Fruit fly (Drosophila melanogaster) whole organism, embryonic: Measurements from ENCODE around the gene CG6937.

Experiments
- Adf1 ChIP-seq: fragments of 200-800 bp; sonication (Bioruptor generic); IDR thresholded peaks from 2 replicates; pipeline ENCODE4 v1.3.6; 2022; ENCODE audit warnings: missing biosample characterization, missing genetic modification characterization
- CG11504 ChIP-seq: fragments of 200-800 bp; sonication (Bioruptor generic); optimal IDR thresholded peaks from 3 replicates; lab custom pipeline; 2019; ENCODE audit warnings: missing biosample characterization, mild to moderate bottlenecking, missing genetic modification characterization, moderate library complexity
- CG11695 ChIP-seq: fragments of 200-800 bp; sonication (Bioruptor generic); IDR thresholded peaks from 3 replicates; pipeline ENCODE4 v1.3.6; 2022; ENCODE audit warnings: missing biosample characterization, missing genetic modification characterization
- CG1233 ChIP-seq: fragments of 200-800 bp; sonication (Bioruptor generic); optimal IDR thresholded peaks from 4 replicates; lab custom pipeline; 2018; ENCODE audit warnings: missing biosample characterization, mild to moderate bottlenecking, missing genetic modification characterization
- CG13624 ChIP-seq: fragments of 200-800 bp; sonication (Bioruptor generic); optimal IDR thresholded peaks from 2 replicates; lab custom pipeline; 2016; ENCODE audit warnings: missing biosample characterization, missing genetic modification characterization
- CG14965 ChIP-seq: fragments of 200-800 bp; sonication (Bioruptor generic); optimal IDR thresholded peaks from 2 replicates; lab custom pipeline; 2016; ENCODE audit warnings: missing biosample characterization, missing genetic modification characterization, borderline replicate concordance
- CG15073 ChIP-seq: fragments of 200-800 bp; sonication (Bioruptor generic); optimal IDR thresholded peaks from 2 replicates; lab custom pipeline; 2016; ENCODE audit warnings: missing biosample characterization, missing genetic modification characterization
- CG1529 ChIP-seq: fragments of 200-800 bp; sonication (Bioruptor generic); optimal IDR thresholded peaks from 3 replicates; lab custom pipeline; 2018; ENCODE audit warnings: missing biosample characterization, missing genetic modification characterization
- CG15479 ChIP-seq: fragments of 200-800 bp; sonication (Bioruptor generic); optimal IDR thresholded peaks from 3 replicates; lab custom pipeline; 2019; ENCODE audit warnings: missing biosample characterization, mild to moderate bottlenecking, missing genetic modification characterization, moderate library complexity
- CG15514 ChIP-seq: fragments of 200-800 bp; sonication (Bioruptor generic); optimal IDR thresholded peaks from 3 replicates; lab custom pipeline; 2017; ENCODE audit warnings: missing biosample characterization, missing genetic modification characterization, mild to moderate bottlenecking, moderate library complexity, missing genetic modification reagents
- CG17186 ChIP-seq: fragments of 200-800 bp; sonication (Bioruptor generic); optimal IDR thresholded peaks from 3 replicates; lab custom pipeline; 2017; ENCODE audit warnings: missing biosample characterization, missing genetic modification reagents, missing genetic modification characterization
- CG2120 ChIP-seq: fragments of 200-800 bp; sonication (Bioruptor generic); optimal IDR thresholded peaks from 3 replicates; lab custom pipeline; 2016; ENCODE audit warnings: missing biosample characterization, missing genetic modification characterization
- CG2712 ChIP-seq: fragments of 200-800 bp; optimal IDR thresholded peaks from 3 replicates; lab custom pipeline; 2019; ENCODE audit warnings: missing biosample characterization, mild to moderate bottlenecking, missing genetic modification characterization, moderate library complexity
- CG3407 ChIP-seq: fragments of 200-800 bp; sonication (Bioruptor generic); optimal IDR thresholded peaks from 2 replicates; lab custom pipeline; 2018; ENCODE audit warnings: missing biosample characterization, mild to moderate bottlenecking, missing genetic modification characterization
- CG4360 ChIP-seq: fragments of 200-800 bp; sonication (Bioruptor generic); IDR thresholded peaks from 2 replicates; pipeline ENCODE4 v1.3.6; 2022; ENCODE audit warnings: missing biosample characterization, missing genetic modification characterization
- CG7839 ChIP-seq: fragments of 200-800 bp; sonication (Bioruptor generic); optimal IDR thresholded peaks from 3 replicates; lab custom pipeline; 2018; ENCODE audit warnings: missing biosample characterization, mild to moderate bottlenecking, missing genetic modification characterization, moderate library complexity
- CG7987 ChIP-seq: fragments of 200-800 bp; sonication (Bioruptor generic); optimal IDR thresholded peaks from 2 replicates; lab custom pipeline; 2018; ENCODE audit warnings: missing biosample characterization, mild to moderate bottlenecking, missing genetic modification characterization, moderate library complexity
- CG8281 ChIP-seq: fragments of 200-800 bp; sonication (Bioruptor generic); optimal IDR thresholded peaks from 2 replicates; lab custom pipeline; 2018; ENCODE audit warnings: missing biosample characterization, mild to moderate bottlenecking, missing genetic modification characterization, moderate library complexity
- CG9727 ChIP-seq: fragments of 200-800 bp; sonication (Bioruptor generic); optimal IDR thresholded peaks from 3 replicates; lab custom pipeline; 2017; ENCODE audit warnings: missing biosample characterization, mild to moderate bottlenecking, missing genetic modification characterization
- Dll ChIP-seq: fragments of 200-800 bp; sonication (Bioruptor generic); IDR thresholded peaks from 4 replicates; pipeline ENCODE4 v1.3.6; 2022; ENCODE audit warnings: missing biosample characterization, missing genetic modification characterization; ENCODE audit not compliant: partially characterized antibody
- E2f2 ChIP-seq: fragments of 200-800 bp; sonication (Bioruptor generic); IDR thresholded peaks from 2 replicates; pipeline ENCODE4 v1.3.6; 2022; ENCODE audit warnings: missing biosample characterization, missing genetic modification characterization
- Hsf ChIP-seq: fragments of 200-800 bp; sonication (Bioruptor generic); optimal IDR thresholded peaks from 3 replicates; lab custom pipeline; 2016; ENCODE audit warnings: missing biosample characterization, missing genetic modification characterization
- Lpt ChIP-seq: fragments of >200 bp; optimal IDR thresholded peaks from 2 replicates; lab custom pipeline; 2018; ENCODE audit warnings: missing biosample characterization, missing genetic modification characterization
- Myb ChIP-seq: fragments of 200-800 bp; sonication (Bioruptor generic); optimal IDR thresholded peaks from 2 replicates; lab custom pipeline; 2016; ENCODE audit warnings: missing biosample characterization, missing genetic modification characterization
- Pdp1 ChIP-seq, 2 experiments: fragments of 200-800 bp; sonication (Bioruptor generic); optimal IDR thresholded peaks; 3 replicates each; lab custom pipeline; 2016; ENCODE audit warnings: missing biosample characterization in 2 of 2, missing genetic modification characterization in 2 of 2, mild to moderate bottlenecking in 1 of 2, moderate library complexity in 1 of 2
- Sry-β ChIP-seq: fragments of 200-800 bp; sonication (Bioruptor generic); optimal IDR thresholded peaks from 2 replicates; lab custom pipeline; 2018; ENCODE audit warnings: missing biosample characterization, mild to moderate bottlenecking, missing genetic modification characterization, moderate library complexity
- Vsx1 ChIP-seq: fragments of 200-800 bp; sonication (Bioruptor generic); optimal IDR thresholded peaks from 2 replicates; lab custom pipeline; 2017; ENCODE audit warnings: missing biosample characterization, mild to moderate bottlenecking, missing genetic modification characterization, missing genetic modification reagents
- al ChIP-seq: fragments of 200-800 bp; sonication (Bioruptor generic); IDR thresholded peaks from 2 replicates; pipeline ENCODE4 v1.3.6; 2022; ENCODE audit warnings: missing biosample characterization, missing genetic modification characterization
- az2 ChIP-seq: fragments of 200-800 bp; sonication (Bioruptor generic); optimal IDR thresholded peaks from 3 replicates; lab custom pipeline; 2016; ENCODE audit warnings: missing biosample characterization, missing genetic modification characterization
- dmrt11E ChIP-seq: fragments of 200-800 bp; sonication (Bioruptor generic); optimal IDR thresholded peaks from 3 replicates; lab custom pipeline; 2018; ENCODE audit warnings: missing biosample characterization, mild to moderate bottlenecking, missing genetic modification characterization, moderate library complexity
- exex ChIP-seq: fragments of 200-800 bp; sonication (Bioruptor generic); optimal IDR thresholded peaks from 4 replicates; lab custom pipeline; 2018; ENCODE audit warnings: missing biosample characterization, mild to moderate bottlenecking, missing genetic modification characterization, moderate library complexity
- fd96Cb ChIP-seq: fragments of 200-800 bp; sonication (Bioruptor generic); optimal IDR thresholded peaks from 2 replicates; lab custom pipeline; 2018; ENCODE audit warnings: missing biosample characterization, mild to moderate bottlenecking, missing genetic modification characterization, moderate library complexity
- fru ChIP-seq: fragments of >200 bp; optimal IDR thresholded peaks from 2 replicates; lab custom pipeline; 2017
- gem ChIP-seq: fragments of 200-800 bp; sonication (Bioruptor generic); optimal IDR thresholded peaks from 2 replicates; lab custom pipeline; 2019; ENCODE audit warnings: missing biosample characterization, mild to moderate bottlenecking, missing genetic modification characterization, moderate library complexity
- gfzf ChIP-seq: fragments of 200-800 bp; sonication (Bioruptor generic); optimal IDR thresholded peaks from 2 replicates; lab custom pipeline; 2016; ENCODE audit warnings: missing biosample characterization, mild to moderate bottlenecking, missing genetic modification characterization, moderate library complexity
- grau ChIP-seq: fragments of 200-800 bp; optimal IDR thresholded peaks from 3 replicates; lab custom pipeline; 2019; ENCODE audit warnings: missing biosample characterization, mild to moderate bottlenecking, missing genetic modification characterization, moderate library complexity
- gro ChIP-seq: fragments of 200-800 bp; sonication (Bioruptor generic); optimal IDR thresholded peaks from 2 replicates; lab custom pipeline; 2016; ENCODE audit warnings: missing biosample characterization, missing genetic modification characterization
- ham ChIP-seq: fragments of 200-800 bp; sonication (Bioruptor generic); IDR thresholded peaks from 2 replicates; pipeline ENCODE4 v1.3.6; 2022; ENCODE audit warnings: missing biosample characterization, missing genetic modification characterization
- kah ChIP-seq: fragments of 200-800 bp; sonication (Bioruptor generic); optimal IDR thresholded peaks from 2 replicates; lab custom pipeline; 2018; ENCODE audit warnings: missing biosample characterization, mild to moderate bottlenecking, missing genetic modification characterization
- lov ChIP-seq, 2 experiments: fragments of 200-800 bp in 1 of 2; fragments of >200 bp in 1 of 2; sonication (Bioruptor generic) in 1 of 2; IDR thresholded peaks in 1 of 2; optimal IDR thresholded peaks in 1 of 2; 2 replicates in 1 of 2; 3 replicates in 1 of 2; pipeline versions ENCODE4 v1.3.6 to Lab custom; 2017 to 2022; ENCODE audit warnings: missing biosample characterization in 1 of 2, missing genetic modification characterization in 1 of 2
- nerfin-1 ChIP-seq: fragments of 200-800 bp; sonication (Bioruptor generic); optimal IDR thresholded peaks from 3 replicates; lab custom pipeline; 2019; ENCODE audit warnings: missing biosample characterization, mild to moderate bottlenecking, missing genetic modification characterization, moderate library complexity
- nom ChIP-seq: fragments of 200-800 bp; sonication (Bioruptor generic); optimal IDR thresholded peaks from 2 replicates; lab custom pipeline; 2017; ENCODE audit warnings: missing biosample characterization, missing genetic modification characterization, mild to moderate bottlenecking, moderate library complexity, missing genetic modification reagents
- pita ChIP-seq: fragments of 200-800 bp; sonication (Bioruptor generic); optimal IDR thresholded peaks from 2 replicates; lab custom pipeline; 2017; ENCODE audit warnings: missing biosample characterization, mild to moderate bottlenecking, missing genetic modification characterization
- sens ChIP-seq: fragments of 200-800 bp; sonication (Bioruptor generic); peaks from one replicate; lab custom pipeline; 2016; ENCODE audit warnings: missing biosample characterization, missing genetic modification characterization
- slou ChIP-seq: fragments of 200-800 bp; sonication (Bioruptor generic); optimal IDR thresholded peaks from 3 replicates; lab custom pipeline; 2016; ENCODE audit warnings: missing biosample characterization, missing genetic modification characterization
- sqz ChIP-seq: fragments of 200-800 bp; sonication (Bioruptor generic); optimal IDR thresholded peaks from 3 replicates; lab custom pipeline; 2018; ENCODE audit warnings: missing biosample characterization, mild to moderate bottlenecking, missing genetic modification characterization
- tll ChIP-seq, 2 experiments: fragments of 200-800 bp in 1 of 2; fragments of >200 bp in 1 of 2; sonication (Bioruptor generic) in 1 of 2; optimal IDR thresholded peaks; 2 replicates each; lab custom pipeline; 2017 to 2019; ENCODE audit warnings: missing biosample characterization in 2 of 2, missing genetic modification characterization in 2 of 2, mild to moderate bottlenecking in 1 of 2, moderate library complexity in 1 of 2
- tna ChIP-seq: fragments of 200-800 bp; sonication (Bioruptor generic); IDR thresholded peaks from 2 replicates; pipeline ENCODE4 v1.3.6; 2022; ENCODE audit warnings: missing biosample characterization, missing genetic modification characterization; ENCODE audit not compliant: partially characterized antibody
- vfl ChIP-seq: fragments of 200-800 bp; sonication (Bioruptor generic); optimal IDR thresholded peaks from 2 replicates; lab custom pipeline; 2016; ENCODE audit warnings: missing biosample characterization, missing genetic modification characterization

Gene CG6937

dm6 chr3R:22588756-22589155 is 4.2 kb downstream of the CG6937 start:
- TF ChIP-seq E2f2 (GFP tag; lab: Robert Waterston, UW), result no peak
- no peak for TF ChIP-seq ham (GFP tag; lab: Robert Waterston, UW)
- no peak for TF ChIP-seq vfl
- no peak for TF ChIP-seq pita (GFP tag; lab: Kevin White, UChicago)
- TF ChIP-seq CG2120 (GFP tag; lab: Kevin White, UChicago), result peak; percentile 5
- TF ChIP-seq grau (tag; lab: Kevin White, UChicago), result peak; percentile 79
- TF ChIP-seq CG11504, result no peak
- TF ChIP-seq sens, result peak; percentile 83
- peak; percentile 6 for TF ChIP-seq gem (tag; lab: Kevin White, UChicago)
- no peak for TF ChIP-seq CG13624 (GFP tag; lab: Kevin White, UChicago)
- no peak for TF ChIP-seq al (GFP tag; lab: Robert Waterston, UW)
- peak in 1 of 2 experiments; percentile 66 for TF ChIP-seq Pdp1 (GFP tag; optimal IDR thresholded peaks at IDR 0.05; lab: Kevin White, UChicago)

- TF ChIP-seq fd96Cb (tag; lab: Kevin White, UChicago) (peak; percentile 59), Adf1 (GFP tag; lab: Robert Waterston, UW) (no peak), sqz (GFP tag; lab: Kevin White, UChicago) (peak; percentile 12), CG1529 (peak; percentile 65), CG17186 (no peak), CG4360 (GFP tag; lab: Robert Waterston, UW) (0 out of 2 replicates have a peak, but pooled peaks have one; percentile 33), CG15073 (GFP tag; lab: Kevin White, UChicago) (no peak), CG9727 (no peak), Vsx1 (GFP tag; lab: Kevin White, UChicago) (no peak), CG2712 (tag; lab: Kevin White, UChicago) (peak; percentile 45), kah (GFP tag; lab: Kevin White, UChicago) (peak; percentile 13), CG15479 (GFP tag; lab: Kevin White, UChicago) (no peak), CG1233 (peak; percentile 60), CG14965 (no peak), Hsf (GFP tag; lab: Kevin White, UChicago) (peak; percentile 0), gfzf (GFP tag; lab: Kevin White, UChicago) (no peak), fru (lab: Kevin White, UChicago) (no peak), slou (no peak), Dll (GFP tag; lab: Robert Waterston, UW) (no peak), exex (tag; lab: Kevin White, UChicago) (no peak), gro (GFP tag; lab: Kevin White, UChicago) (no peak), tll (GFP tag; optimal IDR thresholded peaks at IDR 0.05; lab: Kevin White, UChicago) (no peak), CG7987 (GFP tag; lab: Kevin White, UChicago) (peak; percentile 77), az2 (GFP tag; lab: Kevin White, UChicago) (no peak), tna (GFP tag; lab: Robert Waterston, UW) (no peak), dmrt11E (tag; lab: Kevin White, UChicago) (peak; percentile 50), nerfin-1 (tag; lab: Kevin White, UChicago) (peak; percentile 44), CG11695 (GFP tag; lab: Robert Waterston, UW) (no peak), Lpt (GFP tag; lab: Kevin White, UChicago) (no peak), CG7839 (tag; lab: Kevin White, UChicago) (peak; percentile 5), nom (GFP tag; lab: Kevin White, UChicago) (peak; percentile 56), lov (optimal IDR thresholded peaks at IDR 0.05; lab: Kevin White, UChicago) (no peak), lov (GFP tag; IDR thresholded peaks at IDR 0.05; lab: Robert Waterston, UW) (0 out of 3 replicates have a peak, but pooled peaks have one; percentile 47), CG8281 (tag; lab: Kevin White, UChicago) (peak; percentile 32), Myb (GFP tag; lab: Kevin White, UChicago) (no peak), CG15514 (GFP tag; lab: Kevin White, UChicago) (peak; percentile 12), CG3407 (GFP tag; lab: Kevin White, UChicago) (peak; percentile 75), Sry-β (GFP tag; lab: Kevin White, UChicago) (peak; percentile 39)
Measured at dm6 chr3R:22589311-22589710, 4.7 kb downstream of the CG6937 start.
